Worm (Caenorhabditis elegans): ENCODE measurements around the gene ser-1.
A peak's percentile ranks its signal among the peaks of the same experiment; 100 is the strongest.

ce11 chrX:16566358-16566757 is 13.2 kb upstream of the ser-1 start:
- no peak for TF ChIP-seq ZK546.5 (tag; optimal IDR thresholded peaks at IDR 0.05)
- TF ChIP-seq nhr-11 (tag; optimal IDR thresholded peaks at IDR 0.05): no peak
- no peak for TF ChIP-seq nhr-237 (tag; optimal IDR thresholded peaks at IDR 0.05)
- no peak for TF ChIP-seq pqm-1 (tag; optimal IDR thresholded peaks at IDR 0.05)
- no peak for TF ChIP-seq dve-1 (tag; optimal IDR thresholded peaks at IDR 0.05; ENCODE audit: insufficient read depth)
- TF ChIP-seq ceh-44 (GFP tag; IDR thresholded peaks at IDR 0.05): no peak
- peak; percentile 73 for TF ChIP-seq snpc-4 (tag; optimal IDR thresholded peaks at IDR 0.05)
- no peak for TF ChIP-seq lin-39 (tag; optimal IDR thresholded peaks at IDR 0.05)
- no peak for TF ChIP-seq dpl-1 (GFP tag; optimal IDR thresholded peaks at IDR 0.05)
- TF ChIP-seq fkh-10 (GFP tag; optimal IDR thresholded peaks at IDR 0.05): no peak

Data from whole organism, L4 larva.